Fruit fly (Drosophila melanogaster): ENCODE results near the gene CG42340.

CG42340 gene

dm6 chrX:6533101-6533636, 9.0 kb upstream of the CG42340 start, which contains the start of gene RpL7A (continued):
- TF ChIP-seq CG6808 (GFP tag; optimal IDR thresholded peaks at IDR 0.05) (peak; percentile 46), eg (GFP tag; IDR thresholded peaks at IDR 0.05) (peak; percentile 60), CG11902 (GFP tag; optimal IDR thresholded peaks at IDR 0.05) (no peak), dsx (GFP tag; optimal IDR thresholded peaks at IDR 0.05; ENCODE audit: poor library complexity, severe bottlenecking) (no peak), Hr38 (GFP tag; optimal IDR thresholded peaks at IDR 0.05) (no peak), ss (GFP tag; optimal IDR thresholded peaks at IDR 0.05) (peak; percentile 54 to 82), CG8119 (GFP tag; IDR thresholded peaks at IDR 0.05) (no peak), net (GFP tag; optimal IDR thresholded peaks at IDR 0.05) (peak; percentile 74), Gug (GFP tag; IDR thresholded peaks at IDR 0.05) (no peak), CG11294 (GFP tag; IDR thresholded peaks at IDR 0.05) (no peak), pdm3 (GFP tag; optimal IDR thresholded peaks at IDR 0.05) (peak; percentile 52)

- TF ChIP-seq Eip78C (GFP tag) = no peak
- TF ChIP-seq CG11762 (GFP tag; optimal IDR thresholded peaks at IDR 0.05; ENCODE audit: insufficient read depth) = no peak
- TF ChIP-seq dac (GFP tag; optimal IDR thresholded peaks at IDR 0.05) = no peak
- no peak for TF ChIP-seq Sox102F (GFP tag; optimal IDR thresholded peaks at IDR 0.05)
- TF ChIP-seq svp (GFP tag) = peak; percentile 91
Measured at dm6 chrX:6529179-6529766, 5.2 kb upstream of the CG42340 start.

- TF ChIP-seq CG1621 (tag; optimal IDR thresholded peaks at IDR 0.05) = peak; percentile 42
- TF ChIP-seq Eip78C (GFP tag) = peak; percentile 84
- peak; percentile 57 for TF ChIP-seq Ets96B (tag; optimal IDR thresholded peaks at IDR 0.05)
- peak; percentile 32 for TF ChIP-seq lz (GFP tag; optimal IDR thresholded peaks at IDR 0.05)
- no peak for TF ChIP-seq CG9139 (GFP tag; optimal IDR thresholded peaks at IDR 0.05)
- TF ChIP-seq CG8319 (GFP tag; optimal IDR thresholded peaks at IDR 0.05) = peak; percentile 29
- no peak for TF ChIP-seq CG6276 (GFP tag; optimal IDR thresholded peaks at IDR 0.05)
- peak; percentile 50; the same call in 1 of the 3 replicates for TF ChIP-seq CG6163 (GFP tag; IDR thresholded peaks at IDR 0.05)
- TF ChIP-seq ss (GFP tag; optimal IDR thresholded peaks at IDR 0.05) = no peak
- peak; percentile 34 for TF ChIP-seq OdsH (GFP tag; optimal IDR thresholded peaks at IDR 0.05)
- peak; percentile 61 for TF ChIP-seq pdm3 (GFP tag; optimal IDR thresholded peaks at IDR 0.05)
- TF ChIP-seq CG11762 (GFP tag; optimal IDR thresholded peaks at IDR 0.05; ENCODE audit: insufficient read depth) = peak; percentile 4
- TF ChIP-seq net (GFP tag; optimal IDR thresholded peaks at IDR 0.05) = peak; percentile 49
- peak; percentile 45 for TF ChIP-seq CG31627 (GFP tag; optimal IDR thresholded peaks at IDR 0.05)
- TF ChIP-seq svp (GFP tag) = peak; percentile 75
- peak; percentile 20 for TF ChIP-seq fd59A (GFP tag; optimal IDR thresholded peaks at IDR 0.05)
- peak; percentile 51 for TF ChIP-seq CG3919 (GFP tag; optimal IDR thresholded peaks at IDR 0.05)
- TF ChIP-seq Eip75B (GFP tag; optimal IDR thresholded peaks at IDR 0.05) = peak; percentile 42
- TF ChIP-seq vri (GFP tag; optimal IDR thresholded peaks at IDR 0.05) = no peak
- TF ChIP-seq Met (GFP tag; optimal IDR thresholded peaks at IDR 0.05) = no peak
- peak; percentile 33 for TF ChIP-seq CG34406 (GFP tag; optimal IDR thresholded peaks at IDR 0.05)
- TF ChIP-seq Eip93F (GFP tag; optimal IDR thresholded peaks at IDR 0.05) = no peak
- TF ChIP-seq achi (GFP tag; optimal IDR thresholded peaks at IDR 0.05) = peak; percentile 42
- peak; percentile 59 for TF ChIP-seq CG10669 (GFP tag; optimal IDR thresholded peaks at IDR 0.05)
- no peak for TF ChIP-seq CG6854 (GFP tag; optimal IDR thresholded peaks at IDR 0.05)
- no peak for TF ChIP-seq Lpt (GFP tag; optimal IDR thresholded peaks at IDR 0.05)
- TF ChIP-seq eg (GFP tag; IDR thresholded peaks at IDR 0.05) = peak; percentile 67
- TF ChIP-seq Sox14 (GFP tag; optimal IDR thresholded peaks at IDR 0.05) = no peak
- no peak for TF ChIP-seq fkh (GFP tag; optimal IDR thresholded peaks at IDR 0.05)
- peak; percentile 45 for TF ChIP-seq CG32006 (GFP tag; optimal IDR thresholded peaks at IDR 0.05)
- TF ChIP-seq Hr39 (GFP tag; optimal IDR thresholded peaks at IDR 0.05) = peak; percentile 56
- peak; percentile 52 for TF ChIP-seq dsx (GFP tag; optimal IDR thresholded peaks at IDR 0.05; ENCODE audit: poor library complexity, severe bottlenecking)
- TF ChIP-seq Hr4 (GFP tag; optimal IDR thresholded peaks at IDR 0.05) = peak; percentile 29
- TF ChIP-seq topi (GFP tag; optimal IDR thresholded peaks at IDR 0.05) = peak; percentile 42
- peak; percentile 59 for TF ChIP-seq CG6792 (GFP tag; optimal IDR thresholded peaks at IDR 0.05)
- peak; percentile 21 for TF ChIP-seq Smox (GFP tag; optimal IDR thresholded peaks at IDR 0.05)
- 0 out of 2 replicates have a peak, but pooled peaks have one; percentile 28 for TF ChIP-seq Gug (GFP tag; IDR thresholded peaks at IDR 0.05)
- TF ChIP-seq Ets21C (GFP tag; optimal IDR thresholded peaks at IDR 0.05) = no peak
- TF ChIP-seq fd85E (GFP tag; optimal IDR thresholded peaks at IDR 0.05) = no peak
Measured at dm6 chrX:6528508-6528998, 4.4 kb upstream of the CG42340 start, which contains the start of gene Agxt. Agxt (plus strand) TSS chrX:6528948.
